Worm (Caenorhabditis elegans) whole organism, L1 larva: ENCODE data around the gene K01A11.1.

Source experiments
- C16A3.4 ChIP-seq: fragments of 150-350 bp; optimal IDR thresholded peaks from 2 replicates; lab custom pipeline; 2014; ENCODE audit warnings: missing biosample characterization, missing genetic modification characterization
- elt-2 ChIP-seq: sonication (generic microtip); optimal IDR thresholded peaks from 2 replicates; lab custom pipeline; 2016; ENCODE audit warnings: missing genetic modification characterization, mild to moderate bottlenecking, inconsistent platforms, missing compliant biosample characterization, missing genetic modification reagents
- fkh-10 ChIP-seq: sonication (generic microtip); optimal IDR thresholded peaks from 2 replicates; lab custom pipeline; 2017; ENCODE audit warnings: missing biosample characterization, missing genetic modification reagents, missing genetic modification characterization
- nhr-71 ChIP-seq: sonication (generic microtip); optimal IDR thresholded peaks from 2 replicates; lab custom pipeline; 2016; ENCODE audit warnings: mild to moderate bottlenecking, missing genetic modification characterization, moderate library complexity, missing compliant biosample characterization
- unc-62 ChIP-seq: fragments of 150-350 bp; optimal IDR thresholded peaks from 2 replicates; lab custom pipeline; 2014; ENCODE audit warnings: missing biosample characterization, missing genetic modification reagents, missing genetic modification characterization
- unc-86 ChIP-seq: sonication (generic microtip); optimal IDR thresholded peaks from 2 replicates; lab custom pipeline; 2016; ENCODE audit warnings: missing genetic modification characterization, missing compliant biosample characterization

- no peak for TF ChIP-seq elt-2 (tag; lab: Kevin White, UChicago)
- TF ChIP-seq unc-62 (GFP tag; lab: Kevin White, UChicago): no peak
- no peak for TF ChIP-seq C16A3.4 (tag; lab: Kevin White, UChicago)
- TF ChIP-seq fkh-10: no peak
- TF ChIP-seq unc-86: no peak
- no peak for TF ChIP-seq nhr-71 (tag; lab: Kevin White, UChicago)
These were observed 37.1 kb upstream of the K01A11.1 start for ce11 chrIII:3468384-3468783.
